Fruit fly (Drosophila melanogaster): ENCODE measurements around the gene Rab3-GAP.
A peak's percentile ranks its signal among the peaks of the same experiment; 100 is the strongest.

DNA sequence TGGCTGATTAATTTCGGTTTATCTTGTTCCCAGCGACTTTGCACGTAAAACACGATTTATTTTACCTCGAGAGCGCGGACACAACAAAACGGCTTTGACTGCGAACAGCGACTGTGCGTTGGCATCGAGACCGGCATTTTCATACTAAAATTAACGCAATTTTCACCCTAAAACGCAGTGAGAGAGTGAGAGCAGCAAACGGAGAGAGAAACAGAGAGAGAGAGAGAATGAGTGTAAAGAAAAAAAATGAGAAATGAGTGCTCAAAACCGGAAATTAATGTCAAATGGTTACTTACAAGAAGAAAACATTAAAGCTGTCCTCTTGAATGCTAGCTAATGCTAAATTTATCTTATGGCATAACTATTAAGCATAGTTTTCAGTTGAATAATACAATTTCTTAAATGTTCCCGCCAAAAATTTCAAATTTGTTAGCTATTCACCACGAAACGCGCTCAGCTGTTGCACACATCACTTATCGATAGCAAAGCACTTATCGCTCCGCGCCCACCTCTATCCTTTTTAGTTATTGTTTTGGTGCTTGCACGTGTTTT lies 7.1 kb downstream of the Rab3-GAP start, which contains the start of the genes JhI-21, RpL7-like and CG34164:
- TF ChIP-seq CG6792 (GFP tag; optimal IDR thresholded peaks at IDR 0.05) (peak; percentile 1), CG11294 (GFP tag; IDR thresholded peaks at IDR 0.05) (no peak), OdsH (GFP tag; optimal IDR thresholded peaks at IDR 0.05) (no peak), CG7368 (GFP tag; optimal IDR thresholded peaks at IDR 0.05) (no peak), Eip93F (GFP tag; optimal IDR thresholded peaks at IDR 0.05) (no peak), Lpt (GFP tag; optimal IDR thresholded peaks at IDR 0.05) (no peak), fd85E (GFP tag; optimal IDR thresholded peaks at IDR 0.05) (no peak), fd59A (GFP tag; optimal IDR thresholded peaks at IDR 0.05) (no peak), fkh (GFP tag; optimal IDR thresholded peaks at IDR 0.05) (no peak), CG8319 (GFP tag; optimal IDR thresholded peaks at IDR 0.05) (no peak), CG6276 (GFP tag; optimal IDR thresholded peaks at IDR 0.05) (no peak), CG8632 (GFP tag; optimal IDR thresholded peaks at IDR 0.05) (no peak)

Measured in whole organism, prepupa.